Worm (Caenorhabditis elegans) whole organism, early embryonic: Measurements from ENCODE around the gene C17E7.13.

Source experiments
- flt-1 ChIP-seq: fragments of 200-800 bp; sonication (Bioruptor generic); IDR thresholded peaks from 2 replicates; pipeline ENCODE4 v1.3.6; 2022; ENCODE audit warnings: missing genetic modification characterization, missing compliant biosample characterization
- pes-1 ChIP-seq: fragments of 200-800 bp; sonication (Bioruptor generic); IDR thresholded peaks from 2 replicates; pipeline ENCODE4 v1.3.6; 2022; ENCODE audit warnings: missing genetic modification reagents, missing genetic modification characterization, missing compliant biosample characterization
- scrt-1 ChIP-seq: fragments of 200-800 bp; sonication (Bioruptor generic); IDR thresholded peaks from 2 replicates; pipeline ENCODE4 v1.3.6; 2022; ENCODE audit warnings: missing genetic modification characterization, missing compliant biosample characterization

DNA sequence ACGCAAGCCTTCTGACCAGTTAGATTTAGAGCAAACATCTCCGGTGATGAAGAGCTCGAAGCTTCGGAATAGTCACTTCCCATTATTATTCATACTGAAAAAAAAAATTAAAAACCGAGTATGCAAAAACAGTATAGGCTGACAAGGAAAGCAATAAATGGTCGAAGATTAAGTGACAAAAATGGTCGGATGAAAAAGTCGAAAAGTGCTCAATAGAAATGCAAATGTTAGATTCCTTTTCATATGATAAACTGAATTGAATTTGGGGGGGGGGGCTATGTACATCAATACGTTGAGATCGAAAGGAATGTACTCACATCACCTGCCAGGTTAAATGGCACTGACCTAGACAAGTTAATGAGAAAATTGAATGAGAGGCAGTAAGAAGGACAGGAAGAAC lies 26.2 kb downstream of the C17E7.13 start, which contains the start of gene nhr-187:
- no peak for TF ChIP-seq scrt-1
- TF ChIP-seq pes-1 (GFP tag; lab: Robert Waterston, UW), result no peak
- no peak for TF ChIP-seq flt-1 (GFP tag; lab: Robert Waterston, UW)
